Worm (Caenorhabditis elegans) whole organism, midembryonic: ENCODE results near the gene R160.6.

Experiments
- T22C8.4 ChIP-seq: fragments of 200-800 bp; sonication (Bioruptor generic); IDR thresholded peaks from 2 replicates; pipeline ENCODE4 v1.3.6; 2022; ENCODE audit warnings: missing genetic modification characterization, missing compliant biosample characterization
- cog-1 ChIP-seq: sonication (generic microtip); optimal IDR thresholded peaks from 2 replicates; lab custom pipeline; 2016; ENCODE audit warnings: missing genetic modification characterization, missing compliant biosample characterization
- med-1 ChIP-seq: sonication (generic microtip); optimal IDR thresholded peaks from 2 replicates; lab custom pipeline; 2017; ENCODE audit warnings: missing genetic modification characterization, mild to moderate bottlenecking, missing compliant biosample characterization, antibody characterized with exemption, missing genetic modification reagents; ENCODE audit not compliant: insufficient read depth
- ref-1 ChIP-seq: fragments of 200-800 bp; sonication (Bioruptor generic); conservative IDR thresholded peaks from 2 replicates; pipeline ENCODE4 v1.3.6; 2022; ENCODE audit warnings: missing genetic modification reagents, missing genetic modification characterization, missing compliant biosample characterization

- TF ChIP-seq med-1 (no peak), T22C8.4 (GFP tag; lab: Robert Waterston, UW) (no peak), ref-1 (GFP tag; lab: Robert Waterston, UW) (no peak), cog-1 (tag; lab: Kevin White, UChicago) (no peak)
These were observed 4.2 kb downstream of the R160.6 start, which contains the start of gene R160.4 for ce11 chrX:4368800-4369199.
